Fruit fly (Drosophila melanogaster) whole organism, wandering third instar larva: ENCODE data around the gene Oga.
A peak's percentile ranks its signal among the peaks of the same experiment; 100 is the strongest.

ENCODE experiments used
- Dfd ChIP-seq: fragments of >200 bp; optimal IDR thresholded peaks from 2 replicates; lab custom pipeline; 2017; ENCODE audit warnings: missing biosample characterization, missing genetic modification characterization
- Hnf4 ChIP-seq: fragments of 200-800 bp; sonication (Bioruptor generic); optimal IDR thresholded peaks from 2 replicates; lab custom pipeline; 2016; ENCODE audit warnings: missing biosample characterization, mild to moderate bottlenecking, missing genetic modification characterization
- N ChIP-seq: fragments of >200 bp; optimal IDR thresholded peaks from 2 replicates; lab custom pipeline; 2018; ENCODE audit warnings: missing biosample characterization, missing external identifiers, missing genetic modification characterization
- dsf ChIP-seq: sonication (Bioruptor generic); optimal IDR thresholded peaks from 2 replicates; lab custom pipeline; 2016; ENCODE audit warnings: missing biosample characterization, missing genetic modification characterization, borderline replicate concordance
- h ChIP-seq: fragments of 200-800 bp; sonication (Bioruptor generic); optimal IDR thresholded peaks from 3 replicates; lab custom pipeline; 2016; ENCODE audit warnings: missing biosample characterization, mild to moderate bottlenecking, missing genetic modification characterization
- lola ChIP-seq: fragments of >200 bp; optimal IDR thresholded peaks from 2 replicates; lab custom pipeline; 2017; ENCODE audit warnings: missing biosample characterization, missing genetic modification characterization
- psq ChIP-seq: fragments of 200-800 bp; sonication (Bioruptor generic); optimal IDR thresholded peaks from 3 replicates; lab custom pipeline; 2017; ENCODE audit warnings: missing biosample characterization, mild to moderate bottlenecking, missing genetic modification characterization, moderate library complexity

dm6 chr3R:21224230-21224629, 5.4 kb downstream of the Oga start:
- TF ChIP-seq N (GFP tag; lab: Kevin White, UChicago) (no peak), psq (GFP tag; lab: Kevin White, UChicago) (peak; percentile 40), dsf (GFP tag; lab: Kevin White, UChicago) (no peak), Hnf4 (GFP tag; lab: Kevin White, UChicago) (no peak), lola (no peak), Dfd (GFP tag; lab: Kevin White, UChicago) (no peak), h (GFP tag; lab: Kevin White, UChicago) (peak; percentile 44)
